Fruit fly (Drosophila melanogaster) whole organism, embryonic: ENCODE data around the gene CG6937.

Experiments used
- Adf1 ChIP-seq: fragments of 200-800 bp; sonication (Bioruptor generic); IDR thresholded peaks from 2 replicates; pipeline ENCODE4 v1.3.6; 2022; ENCODE audit warnings: missing biosample characterization, missing genetic modification characterization
- CG10959 ChIP-seq: fragments of 200-800 bp; sonication (Bioruptor generic); IDR thresholded peaks from 2 replicates; pipeline ENCODE4 v1.3.6; 2022; ENCODE audit warnings: missing biosample characterization, missing genetic modification characterization
- CG12942 ChIP-seq: fragments of 200-800 bp; sonication (Bioruptor generic); optimal IDR thresholded peaks from 3 replicates; lab custom pipeline; 2016; ENCODE audit warnings: missing biosample characterization, missing genetic modification characterization
- CG15479 ChIP-seq: fragments of 200-800 bp; sonication (Bioruptor generic); optimal IDR thresholded peaks from 3 replicates; lab custom pipeline; 2019; ENCODE audit warnings: missing biosample characterization, mild to moderate bottlenecking, missing genetic modification characterization, moderate library complexity
- CG16863 ChIP-seq: fragments of 200-800 bp; sonication (Bioruptor generic); optimal IDR thresholded peaks from 3 replicates; lab custom pipeline; 2016; ENCODE audit warnings: missing biosample characterization, missing genetic modification characterization
- CG17359 ChIP-seq: fragments of 200-800 bp; sonication (Bioruptor generic); optimal IDR thresholded peaks from 3 replicates; lab custom pipeline; 2018; ENCODE audit warnings: missing biosample characterization, mild to moderate bottlenecking, missing genetic modification characterization, moderate library complexity
- CG17361 ChIP-seq: fragments of 200-800 bp; sonication (Bioruptor generic); IDR thresholded peaks from 3 replicates; pipeline ENCODE4 v1.3.6; 2022; ENCODE audit warnings: missing biosample characterization, missing genetic modification characterization
- CG17385 ChIP-seq: fragments of 200-800 bp; sonication (Bioruptor generic); optimal IDR thresholded peaks from 3 replicates; lab custom pipeline; 2018; ENCODE audit warnings: missing biosample characterization, mild to moderate bottlenecking, missing genetic modification characterization
- CG1792 ChIP-seq: fragments of 200-800 bp; sonication (Bioruptor generic); optimal IDR thresholded peaks from 2 replicates; lab custom pipeline; 2016; ENCODE audit warnings: missing biosample characterization, missing genetic modification characterization
- CG2120 ChIP-seq: fragments of 200-800 bp; sonication (Bioruptor generic); optimal IDR thresholded peaks from 3 replicates; lab custom pipeline; 2016; ENCODE audit warnings: missing biosample characterization, missing genetic modification characterization
- CG31224 ChIP-seq: fragments of 200-800 bp; sonication (Bioruptor generic); IDR thresholded peaks from 2 replicates; pipeline ENCODE4 v1.3.6; 2022; ENCODE audit warnings: missing biosample characterization, missing genetic modification characterization
- CG34224 ChIP-seq: fragments of 200-800 bp; sonication (Bioruptor generic); IDR thresholded peaks from 3 replicates; pipeline ENCODE4 v1.3.6; 2022; ENCODE audit warnings: missing biosample characterization, missing genetic modification characterization; ENCODE audit not compliant: partially characterized antibody
- CG34422 ChIP-seq: fragments of 200-800 bp; sonication (Bioruptor generic); IDR thresholded peaks from 3 replicates; pipeline ENCODE4 v1.3.6; 2022; ENCODE audit warnings: missing biosample characterization, missing genetic modification characterization
- CG42726 ChIP-seq: fragments of 200-800 bp; sonication (Bioruptor generic); IDR thresholded peaks from 2 replicates; pipeline ENCODE4 v1.3.6; 2022; ENCODE audit warnings: missing biosample characterization, missing genetic modification characterization; ENCODE audit not compliant: partially characterized antibody
- CG4424 ChIP-seq: fragments of 200-800 bp; sonication (Bioruptor generic); optimal IDR thresholded peaks from 3 replicates; lab custom pipeline; 2016; ENCODE audit warnings: missing biosample characterization, missing genetic modification characterization
- CG4707 ChIP-seq: fragments of 200-800 bp; sonication (Bioruptor generic); optimal IDR thresholded peaks from 2 replicates; lab custom pipeline; 2018; ENCODE audit warnings: missing biosample characterization, mild to moderate bottlenecking, missing genetic modification characterization, moderate library complexity
- CG4820 ChIP-seq: fragments of 200-800 bp; sonication (Bioruptor generic); optimal IDR thresholded peaks from 3 replicates; lab custom pipeline; 2016; ENCODE audit warnings: missing biosample characterization, missing genetic modification characterization
- CG7556 ChIP-seq: fragments of 200-800 bp; sonication (Bioruptor generic); optimal IDR thresholded peaks from 2 replicates; lab custom pipeline; 2017; ENCODE audit warnings: missing biosample characterization, mild to moderate bottlenecking, missing genetic modification characterization
- CG9817 ChIP-seq: fragments of 200-800 bp; sonication (Bioruptor generic); optimal IDR thresholded peaks from 2 replicates; lab custom pipeline; 2018; ENCODE audit warnings: missing biosample characterization, mild to moderate bottlenecking, missing genetic modification characterization, moderate library complexity
- CoRest ChIP-seq: fragments of 200-800 bp; sonication (Bioruptor generic); optimal IDR thresholded peaks from 3 replicates; lab custom pipeline; 2018; ENCODE audit warnings: missing biosample characterization, mild to moderate bottlenecking, missing genetic modification characterization, moderate library complexity
- ERR ChIP-seq: fragments of 200-800 bp; sonication (Bioruptor generic); optimal IDR thresholded peaks from 2 replicates; lab custom pipeline; 2016; ENCODE audit warnings: missing biosample characterization, missing genetic modification characterization
- Hr78 ChIP-seq, 2 experiments: fragments of 200-800 bp in 1 of 2; fragments of >200 bp in 1 of 2; sonication (Bioruptor generic) in 1 of 2; optimal IDR thresholded peaks; 2 replicates each; lab custom pipeline; 2017 to 2019; ENCODE audit warnings: missing biosample characterization in 2 of 2, missing genetic modification characterization in 2 of 2, mild to moderate bottlenecking in 1 of 2, moderate library complexity in 1 of 2
- Hsf ChIP-seq: fragments of 200-800 bp; sonication (Bioruptor generic); optimal IDR thresholded peaks from 3 replicates; lab custom pipeline; 2016; ENCODE audit warnings: missing biosample characterization, missing genetic modification characterization
- Lim3 ChIP-seq: fragments of 200-800 bp; sonication (Bioruptor generic); IDR thresholded peaks from 2 replicates; pipeline ENCODE4 v1.3.6; 2022; ENCODE audit warnings: missing biosample characterization, missing genetic modification characterization
- Side ChIP-seq: fragments of 200-800 bp; sonication (Bioruptor generic); optimal IDR thresholded peaks from 2 replicates; lab custom pipeline; 2016; ENCODE audit warnings: missing biosample characterization, missing genetic modification characterization
- Stat92E ChIP-seq, 3 experiments: fragments of >200 bp in 2 of 3; fragments of 200-800 bp in 1 of 3; sonication (Bioruptor generic) in 1 of 3; optimal IDR thresholded peaks; 2 replicates each; lab custom pipeline; 2017 to 2019; ENCODE audit warnings: missing biosample characterization in 3 of 3, missing genetic modification characterization in 3 of 3, mild to moderate bottlenecking in 1 of 3, moderate library complexity in 1 of 3
- Xrp1 ChIP-seq: fragments of 200-800 bp; sonication (Bioruptor generic); IDR thresholded peaks from 2 replicates; pipeline ENCODE4 v1.3.6; 2022; ENCODE audit warnings: missing biosample characterization, missing genetic modification characterization
- ase ChIP-seq: fragments of 200-800 bp; sonication (Bioruptor generic); IDR thresholded peaks from 3 replicates; pipeline ENCODE4 v1.3.6; 2022; ENCODE audit warnings: missing biosample characterization, missing genetic modification characterization
- cad ChIP-seq: fragments of >200 bp; optimal IDR thresholded peaks from 2 replicates; lab custom pipeline; 2017; ENCODE audit warnings: missing biosample characterization, missing genetic modification characterization
- cg ChIP-seq: fragments of 200-800 bp; sonication (Bioruptor generic); optimal IDR thresholded peaks from 3 replicates; lab custom pipeline; 2019; ENCODE audit warnings: missing biosample characterization, mild to moderate bottlenecking, missing genetic modification characterization, moderate library complexity
- ci ChIP-seq: fragments of 200-800 bp; sonication (Bioruptor generic); IDR thresholded peaks from 3 replicates; pipeline ENCODE4 v1.3.6; 2022; ENCODE audit warnings: missing biosample characterization, missing genetic modification characterization
- crc ChIP-seq: fragments of 200-800 bp; sonication (Bioruptor generic); optimal IDR thresholded peaks from 2 replicates; lab custom pipeline; 2016; ENCODE audit warnings: missing biosample characterization, missing genetic modification characterization
- cwo ChIP-seq: fragments of 200-800 bp; sonication (Bioruptor generic); optimal IDR thresholded peaks from 3 replicates; lab custom pipeline; 2017; ENCODE audit warnings: missing biosample characterization, missing genetic modification characterization, mild to moderate bottlenecking, moderate library complexity, missing genetic modification reagents
- danr ChIP-seq: fragments of 200-800 bp; sonication (Bioruptor generic); IDR thresholded peaks from 2 replicates; pipeline ENCODE4 v1.3.6; 2022; ENCODE audit warnings: missing biosample characterization, missing genetic modification characterization
- dmrt99B ChIP-seq: fragments of 200-800 bp; sonication (Bioruptor generic); optimal IDR thresholded peaks from 2 replicates; lab custom pipeline; 2018; ENCODE audit warnings: missing biosample characterization, mild to moderate bottlenecking, missing genetic modification characterization, moderate library complexity
- ems ChIP-seq: fragments of 200-800 bp; sonication (Bioruptor generic); optimal IDR thresholded peaks from 3 replicates; lab custom pipeline; 2016; ENCODE audit warnings: missing biosample characterization, missing genetic modification characterization
- ewg ChIP-seq: fragments of 200-800 bp; sonication (Bioruptor generic); optimal IDR thresholded peaks from 3 replicates; lab custom pipeline; 2017; ENCODE audit warnings: mild to moderate bottlenecking, missing biosample characterization, missing genetic modification reagents, missing genetic modification characterization
- ftz-f1 ChIP-seq: fragments of 200-800 bp; sonication (Bioruptor generic); optimal IDR thresholded peaks from 2 replicates; lab custom pipeline; 2016; ENCODE audit warnings: missing biosample characterization, missing genetic modification characterization
- gsb ChIP-seq: fragments of 200-800 bp; sonication (Bioruptor generic); IDR thresholded peaks from 2 replicates; pipeline ENCODE4 v1.3.6; 2022; ENCODE audit warnings: missing biosample characterization, missing genetic modification characterization
- gt ChIP-seq: fragments of 200-800 bp; sonication (Bioruptor generic); IDR thresholded peaks from 2 replicates; pipeline ENCODE4 v1.3.6; 2022; ENCODE audit warnings: missing biosample characterization, missing genetic modification characterization
- jigr1 ChIP-seq: fragments of 200-800 bp; sonication (Bioruptor generic); IDR thresholded peaks from 3 replicates; pipeline ENCODE4 v1.3.6; 2022; ENCODE audit warnings: missing biosample characterization, missing genetic modification characterization
- jing ChIP-seq: fragments of 200-800 bp; sonication (Bioruptor generic); optimal IDR thresholded peaks from 2 replicates; lab custom pipeline; 2018; ENCODE audit warnings: missing biosample characterization, mild to moderate bottlenecking, missing genetic modification characterization
- kay ChIP-seq: fragments of 200-800 bp; sonication (Bioruptor generic); optimal IDR thresholded peaks from 2 replicates; lab custom pipeline; 2016; ENCODE audit warnings: missing biosample characterization, missing genetic modification characterization
- lbe ChIP-seq: fragments of 200-800 bp; sonication (Bioruptor generic); optimal IDR thresholded peaks from 2 replicates; lab custom pipeline; 2016; ENCODE audit warnings: missing biosample characterization, mild to moderate bottlenecking, missing genetic modification characterization
- nom ChIP-seq: fragments of 200-800 bp; sonication (Bioruptor generic); optimal IDR thresholded peaks from 2 replicates; lab custom pipeline; 2017; ENCODE audit warnings: missing biosample characterization, missing genetic modification characterization, mild to moderate bottlenecking, moderate library complexity, missing genetic modification reagents
- pnt ChIP-seq: fragments of 200-800 bp; sonication (Bioruptor generic); optimal IDR thresholded peaks from 3 replicates; lab custom pipeline; 2016; ENCODE audit warnings: missing biosample characterization, missing genetic modification characterization
- psq ChIP-seq: fragments of 200-800 bp; sonication (Bioruptor generic); optimal IDR thresholded peaks from 2 replicates; lab custom pipeline; 2017; ENCODE audit warnings: missing biosample characterization, missing genetic modification characterization
- row ChIP-seq: fragments of 200-800 bp; sonication (Bioruptor generic); IDR thresholded peaks from 3 replicates; pipeline ENCODE4 v1.3.6; 2022; ENCODE audit warnings: missing biosample characterization, missing genetic modification characterization
- unc-4 ChIP-seq: fragments of 200-800 bp; sonication (Bioruptor generic); IDR thresholded peaks from 2 replicates; pipeline ENCODE4 v1.3.6; 2022; ENCODE audit warnings: missing biosample characterization, missing genetic modification characterization; ENCODE audit not compliant: partially characterized antibody

The CG6937 gene

dm6 chr3R:22596450-22596849, 11.9 kb downstream of the CG6937 start (continued):
- TF ChIP-seq CG34224 (GFP tag; lab: Robert Waterston, UW) = no peak
- TF ChIP-seq cad = no peak
- peak; percentile 22; the same call in 1 of the 2 replicates for TF ChIP-seq gsb (GFP tag; lab: Robert Waterston, UW)
- peak; percentile 54; the same call in 1 of the 3 replicates for TF ChIP-seq ase
- TF ChIP-seq CG4707 (GFP tag; lab: Kevin White, UChicago) = peak; percentile 40
- no peak for TF ChIP-seq Hsf (GFP tag; lab: Kevin White, UChicago)
- TF ChIP-seq kay (GFP tag; lab: Kevin White, UChicago) = no peak
- TF ChIP-seq psq (GFP tag; lab: Kevin White, UChicago) = no peak
- TF ChIP-seq CG42726 (GFP tag; lab: Robert Waterston, UW) = no peak
- no peak for TF ChIP-seq CG4424 (GFP tag; lab: Kevin White, UChicago)
- no peak for TF ChIP-seq CG2120 (GFP tag; lab: Kevin White, UChicago)
- no peak for TF ChIP-seq Lim3 (GFP tag; lab: Robert Waterston, UW)
- peak; percentile 79 for TF ChIP-seq Xrp1 (GFP tag; lab: Robert Waterston, UW)
- TF ChIP-seq Hr78 (GFP tag; optimal IDR thresholded peaks at IDR 0.05; lab: Kevin White, UChicago) = no peak
- TF ChIP-seq CG1792 (GFP tag; lab: Kevin White, UChicago) = peak; percentile 25
- 0 out of 2 replicates have a peak, but pooled peaks have one; percentile 40 for TF ChIP-seq danr
- TF ChIP-seq CG15479 (GFP tag; lab: Kevin White, UChicago) = no peak
- peak; percentile 30 for TF ChIP-seq pnt (GFP tag; lab: Kevin White, UChicago)
- peak; percentile 86 for TF ChIP-seq ci
- peak; percentile 7 for TF ChIP-seq CG16863 (GFP tag; lab: Kevin White, UChicago)
- no peak for TF ChIP-seq CG17361 (GFP tag; lab: Robert Waterston, UW)
- TF ChIP-seq lbe (GFP tag; lab: Kevin White, UChicago) = no peak
- TF ChIP-seq Side (GFP tag; lab: Kevin White, UChicago) = peak; percentile 32

dm6 chr3R:22597344-22597954, 12.9 kb downstream of the CG6937 start:
- TF ChIP-seq CG17385 (peak; percentile 62), crc (GFP tag; lab: Kevin White, UChicago) (peak; percentile 61), CG16863 (GFP tag; lab: Kevin White, UChicago) (peak; percentile 70), row (GFP tag; lab: Robert Waterston, UW) (peak; percentile 82), nom (GFP tag; lab: Kevin White, UChicago) (no peak), CG17359 (tag; lab: Kevin White, UChicago) (no peak), cg (GFP tag; lab: Kevin White, UChicago) (peak; percentile 26), Xrp1 (GFP tag; lab: Robert Waterston, UW) (peak; percentile 88), jing (no peak), Adf1 (GFP tag; lab: Robert Waterston, UW) (no peak), CG10959 (GFP tag; lab: Robert Waterston, UW) (peak; percentile 56), ewg (GFP tag; lab: Kevin White, UChicago) (peak; percentile 65), dmrt99B (no peak), CG12942 (GFP tag; lab: Kevin White, UChicago) (no peak), jigr1 (GFP tag; lab: Robert Waterston, UW) (peak; percentile 60; the same call in 2 of the 3 replicates), ems (GFP tag; lab: Kevin White, UChicago) (peak; percentile 6), CG4820 (GFP tag; lab: Kevin White, UChicago) (peak; percentile 67), CoRest (tag; lab: Kevin White, UChicago) (no peak), unc-4 (GFP tag; lab: Robert Waterston, UW) (no peak), gt (GFP tag; lab: Robert Waterston, UW) (peak; percentile 31; the same call in 1 of the 2 replicates), ftz-f1 (no peak), CG31224 (GFP tag; lab: Robert Waterston, UW) (peak; percentile 41; the same call in 1 of the 2 replicates), CG9817 (tag; lab: Kevin White, UChicago) (peak; percentile 74), CG7556 (GFP tag; lab: Kevin White, UChicago) (peak; percentile 65), cwo (GFP tag; lab: Kevin White, UChicago) (peak; percentile 27), CG34422 (GFP tag; lab: Robert Waterston, UW) (peak; percentile 54; the same call in 2 of the 3 replicates), CG17361 (GFP tag; lab: Robert Waterston, UW) (no peak; the same call in 2 of the 3 replicates), Stat92E (GFP tag; optimal IDR thresholded peaks at IDR 0.05; lab: Kevin White, UChicago) (no peak), ERR (GFP tag; lab: Kevin White, UChicago) (peak; percentile 0)
